Worm (Caenorhabditis elegans) whole organism, L2 larva: ENCODE measurements around the gene ugt-10.

Experiments used
- C34F6.9 ChIP-seq: fragments of 150-350 bp; optimal IDR thresholded peaks from 2 replicates; lab custom pipeline; 2014; ENCODE audit warnings: missing biosample characterization, missing genetic modification characterization
- F13H6.1 ChIP-seq: sonication (generic microtip); optimal IDR thresholded peaks from 2 replicates; lab custom pipeline; 2016; ENCODE audit warnings: missing genetic modification characterization, missing compliant biosample characterization
- R02D3.7 ChIP-seq: fragments of 150-350 bp; optimal IDR thresholded peaks from 2 replicates; lab custom pipeline; 2014; ENCODE audit warnings: missing biosample characterization, missing genetic modification characterization
- Y55F3AM.14 ChIP-seq: fragments of 200-800 bp; sonication (Bioruptor generic); optimal IDR thresholded peaks from 2 replicates; lab custom pipeline; 2018; ENCODE audit warnings: mild to moderate bottlenecking, missing genetic modification characterization, missing compliant biosample characterization
- alr-1 ChIP-seq: fragments of 150-350 bp; optimal IDR thresholded peaks from 2 replicates; lab custom pipeline; 2014; ENCODE audit warnings: missing biosample characterization, missing genetic modification characterization
- aly-2 ChIP-seq: fragments of 150-350 bp; optimal IDR thresholded peaks from 2 replicates; lab custom pipeline; 2014; ENCODE audit warnings: missing biosample characterization, missing genetic modification characterization
- ama-1 ChIP-seq: fragments of 150-350 bp; optimal IDR thresholded peaks from 2 replicates; lab custom pipeline; 2018; ENCODE audit warnings: inconsistent platforms
- blmp-1 ChIP-seq: sonication (generic microtip); optimal IDR thresholded peaks from 2 replicates; lab custom pipeline; 2017; ENCODE audit warnings: missing genetic modification characterization, mild to moderate bottlenecking, missing compliant biosample characterization, antibody characterized with exemption, moderate library complexity; ENCODE audit not compliant: insufficient read depth
- ceh-16 ChIP-seq: fragments of 150-350 bp; optimal IDR thresholded peaks from 2 replicates; lab custom pipeline; 2014; ENCODE audit warnings: missing biosample characterization, missing genetic modification characterization
- ceh-82 ChIP-seq: fragments of 150-350 bp; optimal IDR thresholded peaks from 2 replicates; lab custom pipeline; 2014; ENCODE audit warnings: missing biosample characterization, missing genetic modification characterization
- crh-2 ChIP-seq: sonication (generic microtip); optimal IDR thresholded peaks from 2 replicates; lab custom pipeline; 2017; ENCODE audit warnings: missing biosample characterization, missing genetic modification characterization
- egl-27 ChIP-seq: sonication (generic microtip); optimal IDR thresholded peaks from 3 replicates; lab custom pipeline; 2017; ENCODE audit warnings: missing biosample characterization, missing genetic modification reagents, missing genetic modification characterization
- elt-1 ChIP-seq: fragments of 150-350 bp; optimal IDR thresholded peaks from 2 replicates; lab custom pipeline; 2014; ENCODE audit warnings: missing biosample characterization, missing genetic modification characterization
- elt-3 ChIP-seq: sonication (generic microtip); optimal IDR thresholded peaks from 2 replicates; lab custom pipeline; 2017; ENCODE audit warnings: missing biosample characterization, missing genetic modification characterization
- lin-11 ChIP-seq: fragments of 150-350 bp; sonication (generic microtip); optimal IDR thresholded peaks from 2 replicates; lab custom pipeline; 2014; ENCODE audit warnings: missing biosample characterization, missing genetic modification characterization, inconsistent platforms, mixed read lengths
- lin-13 ChIP-seq: fragments of 150-350 bp; optimal IDR thresholded peaks from 2 replicates; lab custom pipeline; 2014; ENCODE audit warnings: missing biosample characterization, missing genetic modification reagents, missing genetic modification characterization
- lin-39 ChIP-seq: fragments of 150-350 bp; optimal IDR thresholded peaks from 2 replicates; lab custom pipeline; 2014; ENCODE audit warnings: missing biosample characterization, missing genetic modification reagents, missing genetic modification characterization
- lsy-2 ChIP-seq, 2 experiments: fragments of 150-350 bp in 1 of 2; sonication (generic microtip) in 1 of 2; optimal IDR thresholded peaks; 2 replicates each; lab custom pipeline; 2014 to 2017; ENCODE audit warnings: missing biosample characterization in 2 of 2, missing genetic modification characterization in 2 of 2
- mbf-1 ChIP-seq: sonication (generic microtip); optimal IDR thresholded peaks from 2 replicates; lab custom pipeline; 2017; ENCODE audit warnings: missing biosample characterization, missing genetic modification characterization
- mdl-1 ChIP-seq, 2 experiments: fragments of 150-350 bp in 1 of 2; sonication (generic microtip) in 1 of 2; optimal IDR thresholded peaks; 2 replicates each; lab custom pipeline; 2017; ENCODE audit warnings: missing biosample characterization in 2 of 2, missing genetic modification characterization in 2 of 2
- nhr-10 ChIP-seq: sonication (generic microtip); optimal IDR thresholded peaks from 2 replicates; lab custom pipeline; 2017; ENCODE audit warnings: missing biosample characterization, missing genetic modification characterization
- nhr-11 ChIP-seq: fragments of 150-350 bp; optimal IDR thresholded peaks from 2 replicates; lab custom pipeline; 2014; ENCODE audit warnings: missing biosample characterization, missing genetic modification characterization
- nhr-12 ChIP-seq: fragments of 150-350 bp; optimal IDR thresholded peaks from 2 replicates; lab custom pipeline; 2014; ENCODE audit warnings: missing biosample characterization, missing genetic modification characterization
- nhr-129 ChIP-seq: fragments of 150-350 bp; optimal IDR thresholded peaks from 2 replicates; lab custom pipeline; 2014; ENCODE audit warnings: missing biosample characterization, missing genetic modification characterization
- nhr-21 ChIP-seq: fragments of 150-350 bp; optimal IDR thresholded peaks from 2 replicates; lab custom pipeline; 2014; ENCODE audit warnings: missing biosample characterization, missing genetic modification characterization
- nhr-25 ChIP-seq: fragments of 150-350 bp; sonication (generic microtip); optimal IDR thresholded peaks from 3 replicates; lab custom pipeline; 2014; ENCODE audit warnings: missing biosample characterization, missing genetic modification characterization
- nhr-6 ChIP-seq: fragments of 150-350 bp; optimal IDR thresholded peaks from 2 replicates; lab custom pipeline; 2014; ENCODE audit warnings: missing biosample characterization, missing genetic modification characterization
- peb-1 ChIP-seq: fragments of 150-350 bp; optimal IDR thresholded peaks from 2 replicates; lab custom pipeline; 2014; ENCODE audit warnings: missing biosample characterization, missing genetic modification characterization
- sem-4 ChIP-seq: fragments of 150-350 bp; optimal IDR thresholded peaks from 2 replicates; lab custom pipeline; 2014; ENCODE audit warnings: missing biosample characterization, missing genetic modification reagents, missing genetic modification characterization
- skn-1 ChIP-seq: sonication (generic microtip); optimal IDR thresholded peaks from 2 replicates; lab custom pipeline; 2017; ENCODE audit warnings: missing biosample characterization, missing genetic modification characterization
- sma-9 ChIP-seq, 2 experiments: fragments of 150-350 bp in 1 of 2; sonication (generic microtip) in 1 of 2; optimal IDR thresholded peaks; 2 replicates each; lab custom pipeline; 2014 to 2016; ENCODE audit warnings: missing genetic modification characterization in 2 of 2, mild to moderate bottlenecking in 1 of 2, missing biosample characterization in 1 of 2, missing compliant biosample characterization in 1 of 2, missing genetic modification reagents in 1 of 2, moderate library complexity in 1 of 2
- snpc-4 ChIP-seq: fragments of 150-350 bp; optimal IDR thresholded peaks from 2 replicates; lab custom pipeline; 2014; ENCODE audit warnings: missing biosample characterization, missing genetic modification characterization
- unc-39 ChIP-seq: fragments of 150-350 bp; optimal IDR thresholded peaks from 2 replicates; lab custom pipeline; 2014; ENCODE audit warnings: missing biosample characterization, missing genetic modification characterization
- unc-55 ChIP-seq: fragments of 150-350 bp; sonication (generic microtip); optimal IDR thresholded peaks from 3 replicates; lab custom pipeline; 2014; ENCODE audit warnings: missing biosample characterization, missing genetic modification reagents, missing genetic modification characterization
- unc-62 ChIP-seq: fragments of 150-350 bp; optimal IDR thresholded peaks from 2 replicates; lab custom pipeline; 2014; ENCODE audit warnings: missing biosample characterization, missing genetic modification reagents, missing genetic modification characterization
- zag-1 ChIP-seq: fragments of 150-350 bp; optimal IDR thresholded peaks from 2 replicates; lab custom pipeline; 2014; ENCODE audit warnings: missing biosample characterization, missing genetic modification characterization
- ztf-1 ChIP-seq: fragments of 200-800 bp; sonication (Bioruptor generic); conservative IDR thresholded peaks from 2 replicates; pipeline ENCODE4 v1.3.6; 2022; ENCODE audit warnings: missing genetic modification characterization, missing compliant biosample characterization
- ztf-11 ChIP-seq: sonication (generic microtip); optimal IDR thresholded peaks from 2 replicates; lab custom pipeline; 2017; ENCODE audit warnings: missing biosample characterization, missing genetic modification characterization
- ztf-4 ChIP-seq: fragments of 150-350 bp; optimal IDR thresholded peaks from 2 replicates; lab custom pipeline; 2014; ENCODE audit warnings: missing biosample characterization, missing genetic modification characterization

ugt-10 gene

ce11 chrV:4924618-4925017 is 24.7 kb upstream of the ugt-10 start, which contains the start of gene srh-20:
Gene srh-20 (plus strand): TSS chrV:4924918.
- TF ChIP-seq peb-1 (tag; lab: Kevin White, UChicago) (no peak), sma-9 (GFP tag; optimal IDR thresholded peaks at IDR 0.05; lab: Kevin White, UChicago) (no peak), sma-9 (tag; optimal IDR thresholded peaks at IDR 0.05; lab: Kevin White, UChicago) (no peak), skn-1 (no peak), ztf-11 (no peak)
- TF ChIP-seq, all 48 proteins: peak for 0

- TF ChIP-seq unc-39 (tag; lab: Kevin White, UChicago), result no peak
- TF ChIP-seq ceh-82 (tag; lab: Kevin White, UChicago), result no peak
- no peak for TF ChIP-seq skn-1
- no peak for TF ChIP-seq zag-1
- TF ChIP-seq mbf-1 (tag; lab: Kevin White, UChicago), result no peak
- TF ChIP-seq unc-55 (GFP tag; lab: Kevin White, UChicago), result no peak
- TF ChIP-seq nhr-129 (tag; lab: Kevin White, UChicago), result no peak
- no peak for TF ChIP-seq lin-11
- no peak for TF ChIP-seq F13H6.1 (tag; lab: Kevin White, UChicago)
- no peak for TF ChIP-seq unc-62
- TF ChIP-seq nhr-12, result no peak
- TF ChIP-seq C34F6.9 (tag; lab: Kevin White, UChicago), result no peak
- TF ChIP-seq aly-2 (tag; lab: Kevin White, UChicago), result no peak
- no peak for TF ChIP-seq R02D3.7 (tag; lab: Kevin White, UChicago)
- TF ChIP-seq nhr-10, result no peak
- TF ChIP-seq snpc-4 (tag; lab: Kevin White, UChicago), result no peak
- no peak for TF ChIP-seq blmp-1 (tag; lab: Kevin White, UChicago)
- TF ChIP-seq Y55F3AM.14 (GFP tag; lab: Kevin White, UChicago), result no peak
- TF ChIP-seq alr-1, result no peak
- TF ChIP-seq, all 48 proteins: peak for 0
Measured at ce11 chrV:4922024-4922423, 22.1 kb upstream of the ugt-10 start, which contains the start of gene srh-22. Gene srh-22 (plus strand): TSS chrV:4922324.

- TF ChIP-seq peb-1 (tag; lab: Kevin White, UChicago), result no peak
- no peak for TF ChIP-seq snpc-4 (tag; lab: Kevin White, UChicago)
- TF ChIP-seq blmp-1 (tag; lab: Kevin White, UChicago), result no peak
- TF ChIP-seq ztf-4 (tag; lab: Kevin White, UChicago), result no peak
Measured at ce11 chrV:4920690-4921152, 20.8 kb upstream of the ugt-10 start, which contains the start of the genes C02E7.8 and srh-23. Gene C02E7.8 (minus strand): TSS chrV:4920790. Gene srh-23 (plus strand): TSS chrV:4921102.

DNA sequence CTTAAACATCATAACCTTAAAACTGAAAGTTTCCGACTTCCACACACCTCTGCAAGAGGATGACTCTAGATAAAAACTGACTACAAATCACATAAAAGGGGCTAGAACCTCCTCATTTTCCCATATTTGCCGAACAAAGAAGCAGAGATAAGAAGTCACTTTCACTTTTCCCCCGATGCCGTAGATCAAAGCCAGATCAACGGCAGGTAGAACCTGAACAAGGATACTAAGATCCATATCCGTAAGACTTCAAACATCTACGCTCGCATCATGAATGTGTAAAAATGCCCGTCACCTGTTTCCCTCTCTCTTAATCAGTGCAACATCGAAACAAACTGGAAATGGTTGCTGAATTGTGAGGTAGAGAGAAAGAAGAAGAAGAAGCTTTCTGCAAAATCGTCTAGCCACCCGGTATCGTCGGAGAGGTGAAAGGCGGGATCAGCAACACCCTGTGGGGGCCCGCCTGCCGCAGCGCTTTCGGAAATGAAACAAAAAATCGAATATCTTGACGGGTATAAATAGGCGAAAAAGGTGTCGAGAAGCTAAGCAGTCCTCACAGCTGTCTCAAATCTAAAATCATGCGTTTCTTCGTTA is 18.8 kb upstream of the ugt-10 start, which contains the start of gene C02E7.6:
Gene C02E7.6 (plus strand): TSS at position 544 of the 594 bp plus-strand sequence.
- peak; percentile 94 for TF ChIP-seq blmp-1 (tag; lab: Kevin White, UChicago)
- no peak for TF ChIP-seq lin-13
- peak; percentile 23 for TF ChIP-seq sma-9 (GFP tag; optimal IDR thresholded peaks at IDR 0.05; lab: Kevin White, UChicago)
- no peak for TF ChIP-seq sma-9 (tag; optimal IDR thresholded peaks at IDR 0.05; lab: Kevin White, UChicago)
- no peak for TF ChIP-seq ama-1
- TF ChIP-seq nhr-25, result peak; percentile 90
- TF ChIP-seq ztf-4 (tag; lab: Kevin White, UChicago), result no peak
- no peak for TF ChIP-seq nhr-6 (tag; lab: Kevin White, UChicago)
- no peak for TF ChIP-seq egl-27 (tag; lab: Kevin White, UChicago)
- TF ChIP-seq ceh-16 (tag; lab: Kevin White, UChicago), result no peak
- no peak for TF ChIP-seq ceh-82 (tag; lab: Kevin White, UChicago)
- TF ChIP-seq F13H6.1 (tag; lab: Kevin White, UChicago), result no peak
- TF ChIP-seq elt-1 (tag; lab: Kevin White, UChicago), result peak; percentile 18
- no peak for TF ChIP-seq lsy-2 (tag; optimal IDR thresholded peaks at IDR 0.05; lab: Kevin White, UChicago)
- peak; percentile 12 for TF ChIP-seq nhr-11 (tag; lab: Kevin White, UChicago)
- TF ChIP-seq zag-1, result no peak
- no peak for TF ChIP-seq unc-39 (tag; lab: Kevin White, UChicago)
- no peak for TF ChIP-seq lin-39 (tag; lab: Kevin White, UChicago)
- TF ChIP-seq alr-1, result no peak
- no peak for TF ChIP-seq snpc-4 (tag; lab: Kevin White, UChicago)
- TF ChIP-seq unc-62, result no peak
- peak; percentile 76 for TF ChIP-seq sem-4
- no peak for TF ChIP-seq crh-2 (tag; lab: Kevin White, UChicago)
- no peak for TF ChIP-seq elt-3 (tag; lab: Kevin White, UChicago)
- TF ChIP-seq ztf-1, result no peak
- TF ChIP-seq mdl-1 (tag; optimal IDR thresholded peaks at IDR 0.05; lab: Kevin White, UChicago), result no peak
- peak; percentile 32 for TF ChIP-seq nhr-21 (tag; lab: Kevin White, UChicago)
- TF ChIP-seq, all 48 proteins: peak for 7
